Fruit fly (Drosophila melanogaster): ENCODE measurements around the gene CG13875.

Gene CG13875

dm6 chr3L:224004-224951 is 44.6 kb downstream of the CG13875 start:
- TF ChIP-seq CG8478 (optimal IDR thresholded peaks at IDR 0.05) = no peak
- TF ChIP-seq CTCF (optimal IDR thresholded peaks at IDR 0.05) = no peak

dm6 chr3L:225120-225519 is 45.4 kb downstream of the CG13875 start:
- TF ChIP-seq CTCF (optimal IDR thresholded peaks at IDR 0.05) = no peak
- TF ChIP-seq CG8478 (optimal IDR thresholded peaks at IDR 0.05) = no peak

- TF ChIP-seq CG8478 (optimal IDR thresholded peaks at IDR 0.05) (no peak), CTCF (optimal IDR thresholded peaks at IDR 0.05) (no peak)
Measured at dm6 chr3L:231504-231903, 51.8 kb downstream of the CG13875 start, which contains the start of gene CG42846. Gene CG42846 (minus strand): TSS chr3L:231604.
